Fruit fly (Drosophila melanogaster): Measurements from ENCODE around the gene sd.

The sd gene

DNA sequence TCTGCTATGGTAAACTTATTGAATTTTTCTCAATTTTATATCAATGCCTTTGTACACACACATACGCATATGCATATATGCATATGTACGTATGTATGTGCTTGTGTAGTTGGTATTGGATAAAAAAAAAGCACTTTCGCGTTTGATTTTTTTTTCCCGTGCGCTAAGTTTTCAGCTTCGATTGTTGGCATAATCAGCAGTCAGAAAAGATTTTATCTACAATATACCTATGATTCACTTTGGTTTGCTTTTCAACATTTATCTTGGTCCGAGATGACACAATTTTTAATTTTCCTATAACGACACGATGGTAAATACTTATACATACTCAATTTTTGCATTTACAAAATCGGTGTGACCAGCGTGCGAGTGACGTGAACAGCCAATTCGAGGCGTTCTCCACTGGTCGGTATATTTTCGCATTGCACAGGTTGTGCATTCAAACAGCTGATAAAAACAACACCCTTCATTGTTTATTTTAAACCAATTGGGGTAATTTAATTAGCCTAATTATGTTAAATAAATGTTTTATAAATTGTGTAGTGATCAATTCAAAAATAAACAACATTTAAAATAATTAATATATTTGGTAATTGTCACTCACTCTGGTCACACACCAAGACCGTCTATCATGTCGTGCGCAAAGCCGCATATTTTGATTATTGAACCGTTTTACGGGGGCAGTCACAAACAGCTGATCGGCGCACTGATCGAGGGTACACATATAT, 48.8 kb downstream of the sd start, which contains the start of the genes UBL3 and CG15914 (continued):
- peak; percentile 92 for TF ChIP-seq CG32767 (GFP tag; IDR thresholded peaks at IDR 0.05)
- TF ChIP-seq Scr (GFP tag; IDR thresholded peaks at IDR 0.05; ENCODE audit: partially characterized antibody), result peak; percentile 53; the same call in 1 of the 2 replicates
- TF ChIP-seq Max (GFP tag; optimal IDR thresholded peaks at IDR 0.05), result peak; percentile 24
- TF ChIP-seq Taf1 (GFP tag; IDR thresholded peaks at IDR 0.05), result no peak
- peak; percentile 59 for TF ChIP-seq Dp (GFP tag; optimal IDR thresholded peaks at IDR 0.05)
- no peak for TF ChIP-seq CG2889 (GFP tag; IDR thresholded peaks at IDR 0.05)
- no peak for TF ChIP-seq CG6272 (GFP tag; IDR thresholded peaks at IDR 0.05)
- TF ChIP-seq Lhr (GFP tag; optimal IDR thresholded peaks at IDR 0.05), result peak; percentile 47
- peak; percentile 9 for TF ChIP-seq zen (tag; optimal IDR thresholded peaks at IDR 0.05)
- no peak for TF ChIP-seq cwo (GFP tag; optimal IDR thresholded peaks at IDR 0.05)
- peak in 1 of 3 experiments; percentile 4 for TF ChIP-seq lola (GFP tag; optimal IDR thresholded peaks at IDR 0.05)
- TF ChIP-seq D19A (tag; optimal IDR thresholded peaks at IDR 0.05), result peak; percentile 25
- no peak for TF ChIP-seq amos (GFP tag; IDR thresholded peaks at IDR 0.05; ENCODE audit: partially characterized antibody)
- no peak for TF ChIP-seq CG9817 (tag; optimal IDR thresholded peaks at IDR 0.05)
- TF ChIP-seq Drgx (GFP tag; IDR thresholded peaks at IDR 0.05), result no peak
- no peak for TF ChIP-seq kah (GFP tag; optimal IDR thresholded peaks at IDR 0.05)
- no peak for TF ChIP-seq Sox100B (GFP tag; optimal IDR thresholded peaks at IDR 0.05)
- no peak for TF ChIP-seq CG1792 (GFP tag; optimal IDR thresholded peaks at IDR 0.05)
- TF ChIP-seq CG9727 (GFP tag; optimal IDR thresholded peaks at IDR 0.05), result peak; percentile 39
- peak in 1 of 2 experiments; percentile 53 for TF ChIP-seq Pdp1 (GFP tag; optimal IDR thresholded peaks at IDR 0.05)
- TF ChIP-seq al (GFP tag; IDR thresholded peaks at IDR 0.05), result no peak
- TF ChIP-seq Dip3 (GFP tag; optimal IDR thresholded peaks at IDR 0.05), result no peak
- TF ChIP-seq unc-4 (GFP tag; IDR thresholded peaks at IDR 0.05; ENCODE audit: partially characterized antibody), result 0 out of 2 replicates have a peak, but pooled peaks have one; percentile 34
- no peak for TF ChIP-seq gro (GFP tag; optimal IDR thresholded peaks at IDR 0.05)
- no peak for TF ChIP-seq fd3F (GFP tag; optimal IDR thresholded peaks at IDR 0.05)
- no peak for TF ChIP-seq chif (GFP tag; optimal IDR thresholded peaks at IDR 0.05)
- TF ChIP-seq Nf-YC (tag; optimal IDR thresholded peaks at IDR 0.05), result peak; percentile 49
- no peak for TF ChIP-seq CG34224 (GFP tag; IDR thresholded peaks at IDR 0.05; ENCODE audit: partially characterized antibody)
- TF ChIP-seq caup (GFP tag; optimal IDR thresholded peaks at IDR 0.05; ENCODE audit: severe bottlenecking), result no peak
- peak; percentile 10 for TF ChIP-seq CG30403 (GFP tag; optimal IDR thresholded peaks at IDR 0.05)
- TF ChIP-seq CG9797 (GFP tag; optimal IDR thresholded peaks at IDR 0.05), result peak; percentile 95
- peak; percentile 34 for TF ChIP-seq CG10267 (tag; optimal IDR thresholded peaks at IDR 0.05)
- peak; percentile 68 for TF ChIP-seq CG12659 (GFP tag; optimal IDR thresholded peaks at IDR 0.05)
- TF ChIP-seq sd (tag; optimal IDR thresholded peaks at IDR 0.05), result peak; percentile 51
- TF ChIP-seq ftz-f1 (GFP tag; optimal IDR thresholded peaks at IDR 0.05), result no peak
- TF ChIP-seq CG15514 (GFP tag; optimal IDR thresholded peaks at IDR 0.05), result peak; percentile 69
- TF ChIP-seq Stat92E (GFP tag; optimal IDR thresholded peaks at IDR 0.05), result peak in 1 of 3 experiments; percentile 13
- peak; percentile 81 for TF ChIP-seq CG2116 (GFP tag; optimal IDR thresholded peaks at IDR 0.05)
- TF ChIP-seq CG10543 (GFP tag; optimal IDR thresholded peaks at IDR 0.05), result peak; percentile 21
- TF ChIP-seq CG14710 (tag; optimal IDR thresholded peaks at IDR 0.05), result peak; percentile 72
- TF ChIP-seq CG17328 (GFP tag; IDR thresholded peaks at IDR 0.05), result no peak
- no peak for TF ChIP-seq dmrt11E (tag; optimal IDR thresholded peaks at IDR 0.05)
- TF ChIP-seq slp2 (GFP tag; optimal IDR thresholded peaks at IDR 0.05), result no peak
- no peak for TF ChIP-seq CG9609 (GFP tag; optimal IDR thresholded peaks at IDR 0.05)
- no peak for TF ChIP-seq CG14667 (GFP tag; IDR thresholded peaks at IDR 0.05)
- no peak for TF ChIP-seq Dad (GFP tag; optimal IDR thresholded peaks at IDR 0.05)
- peak; percentile 14 for TF ChIP-seq lilli (GFP tag; optimal IDR thresholded peaks at IDR 0.05)
